Fruit fly (Drosophila melanogaster): Measurements from ENCODE around the gene homer.

homer gene

DNA sequence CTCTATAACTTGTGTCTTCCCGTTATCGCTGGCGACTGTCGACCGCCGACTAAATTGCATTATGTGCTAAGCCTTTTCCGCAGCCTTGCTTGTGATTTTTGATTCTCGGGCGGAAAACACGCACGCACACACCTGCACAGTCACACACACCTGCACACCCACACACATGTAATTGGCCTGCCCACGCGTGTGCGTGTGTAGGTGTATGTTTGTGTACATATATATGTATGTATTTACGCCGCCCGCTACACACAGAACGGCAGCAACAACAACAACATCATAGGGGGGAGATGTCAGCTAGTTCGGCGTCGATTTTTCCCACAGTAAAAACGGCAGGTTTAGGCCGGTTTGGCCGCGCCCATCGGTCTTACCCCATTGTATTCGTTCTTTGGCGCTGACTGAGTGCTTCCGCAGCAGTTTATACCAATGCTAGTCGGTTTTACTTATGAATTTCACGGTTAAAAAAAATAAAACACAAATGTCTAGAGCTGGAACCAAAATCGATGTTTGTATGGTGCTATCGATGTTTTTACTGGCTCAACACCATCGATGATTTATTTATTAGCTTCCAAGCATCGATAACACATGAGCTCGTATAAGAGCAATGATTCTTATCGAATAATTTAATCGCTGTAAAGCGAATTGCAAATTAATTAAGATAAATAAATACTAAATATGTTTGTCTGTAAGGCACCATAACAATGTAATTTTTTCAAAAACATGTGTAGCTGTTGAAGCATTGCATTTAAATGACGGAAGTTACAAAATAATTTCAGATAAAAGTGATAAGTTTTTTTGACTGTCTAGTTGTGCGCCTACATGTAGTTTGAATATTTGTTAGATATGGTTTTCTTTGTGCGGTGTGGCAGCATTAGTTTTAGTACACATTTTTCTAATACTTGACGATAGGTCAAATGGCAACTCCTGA is at the start of gene homer (continued):
- TF ChIP-seq pros (GFP tag; optimal IDR thresholded peaks at IDR 0.05) = peak; percentile 7
- no peak for TF ChIP-seq D19A (tag; optimal IDR thresholded peaks at IDR 0.05)
- 0 out of 2 replicates have a peak, but pooled peaks have one; percentile 25 for TF ChIP-seq CG8765 (GFP tag; IDR thresholded peaks at IDR 0.05)
- TF ChIP-seq CG7745 (tag; optimal IDR thresholded peaks at IDR 0.05) = peak; percentile 72
- TF ChIP-seq Adf1 (GFP tag; IDR thresholded peaks at IDR 0.05) = peak; percentile 46; the same call in 1 of the 2 replicates
- peak; percentile 92; the same call in 3 of the 4 replicates for TF ChIP-seq chinmo (GFP tag; IDR thresholded peaks at IDR 0.05; ENCODE audit: partially characterized antibody)
- TF ChIP-seq D (optimal IDR thresholded peaks at IDR 0.05) = peak; percentile 9
- TF ChIP-seq D (GFP tag; optimal IDR thresholded peaks at IDR 0.05) = no peak
- TF ChIP-seq zfh1 (GFP tag; IDR thresholded peaks at IDR 0.05) = no peak
- no peak for TF ChIP-seq CG1024 (GFP tag; IDR thresholded peaks at IDR 0.05)
- no peak for TF ChIP-seq CG11695 (GFP tag; IDR thresholded peaks at IDR 0.05)
- peak; percentile 28 for TF ChIP-seq CG10267 (tag; optimal IDR thresholded peaks at IDR 0.05)
- TF ChIP-seq Hr51 (GFP tag; optimal IDR thresholded peaks at IDR 0.05) = no peak
- TF ChIP-seq Sox102F (GFP tag; optimal IDR thresholded peaks at IDR 0.05) = no peak
- TF ChIP-seq Abd-B (GFP tag; optimal IDR thresholded peaks at IDR 0.05) = peak; percentile 84
- TF ChIP-seq jumu (GFP tag; optimal IDR thresholded peaks at IDR 0.05) = no peak
- peak; percentile 53; the same call in 1 of the 2 replicates for TF ChIP-seq CG32767 (GFP tag; IDR thresholded peaks at IDR 0.05)
- no peak for TF ChIP-seq H15 (GFP tag; IDR thresholded peaks at IDR 0.05)
- peak; percentile 42 for TF ChIP-seq Fer1 (GFP tag; optimal IDR thresholded peaks at IDR 0.05)
- no peak for TF ChIP-seq tio (GFP tag; optimal IDR thresholded peaks at IDR 0.05)
- no peak for TF ChIP-seq Sry-β (GFP tag; optimal IDR thresholded peaks at IDR 0.05)
- TF ChIP-seq Lhr (GFP tag; optimal IDR thresholded peaks at IDR 0.05) = no peak
- TF ChIP-seq Dp (GFP tag; optimal IDR thresholded peaks at IDR 0.05) = peak; percentile 62
- TF ChIP-seq CG13287 (GFP tag; IDR thresholded peaks at IDR 0.05; ENCODE audit: partially characterized antibody) = peak; percentile 88
- TF ChIP-seq Nf-YA (GFP tag; IDR thresholded peaks at IDR 0.05) = no peak
- TF ChIP-seq Awh (GFP tag; IDR thresholded peaks at IDR 0.05) = no peak
- peak; percentile 23 for TF ChIP-seq CG30403 (GFP tag; optimal IDR thresholded peaks at IDR 0.05)
- TF ChIP-seq nerfin-1 (tag; optimal IDR thresholded peaks at IDR 0.05) = peak; percentile 5
- peak; percentile 27 for TF ChIP-seq dm (GFP tag; optimal IDR thresholded peaks at IDR 0.05)
- peak; percentile 81 for TF ChIP-seq CG2129 (GFP tag; IDR thresholded peaks at IDR 0.05; ENCODE audit: partially characterized antibody)
- no peak for TF ChIP-seq CG4820 (GFP tag; optimal IDR thresholded peaks at IDR 0.05)
- peak; percentile 93 for TF ChIP-seq Scr (GFP tag; IDR thresholded peaks at IDR 0.05; ENCODE audit: partially characterized antibody)
- TF ChIP-seq slp2 (GFP tag; optimal IDR thresholded peaks at IDR 0.05) = no peak
- TF ChIP-seq sens-2 (GFP tag; IDR thresholded peaks at IDR 0.05) = no peak
- TF ChIP-seq CG12769 (tag; optimal IDR thresholded peaks at IDR 0.05) = peak; percentile 8
- TF ChIP-seq wdn (GFP tag; IDR thresholded peaks at IDR 0.05) = no peak
- TF ChIP-seq CG2116 (GFP tag; optimal IDR thresholded peaks at IDR 0.05) = peak; percentile 69
- 0 out of 2 replicates have a peak, but pooled peaks have one; percentile 9 for TF ChIP-seq Ptx1 (GFP tag; IDR thresholded peaks at IDR 0.05)
- TF ChIP-seq Ada2b (GFP tag; IDR thresholded peaks at IDR 0.05) = no peak
- no peak for TF ChIP-seq kay (GFP tag; optimal IDR thresholded peaks at IDR 0.05)
- TF ChIP-seq sug (tag; optimal IDR thresholded peaks at IDR 0.05) = peak; percentile 46
- no peak for TF ChIP-seq Ets97D (GFP tag; optimal IDR thresholded peaks at IDR 0.05)
- no peak for TF ChIP-seq CG10462 (GFP tag; optimal IDR thresholded peaks at IDR 0.05)
- no peak for TF ChIP-seq onecut (GFP tag; IDR thresholded peaks at IDR 0.05)
- no peak for TF ChIP-seq Asciz (GFP tag; optimal IDR thresholded peaks at IDR 0.05)
- no peak for TF ChIP-seq CG13424 (tag; optimal IDR thresholded peaks at IDR 0.05)
- no peak for TF ChIP-seq pnt (GFP tag; optimal IDR thresholded peaks at IDR 0.05)
- no peak for TF ChIP-seq NC2α (GFP tag; optimal IDR thresholded peaks at IDR 0.05)
- no peak for TF ChIP-seq schlank (tag; optimal IDR thresholded peaks at IDR 0.05)
